Fruit fly (Drosophila melanogaster) whole organism, embryonic: ENCODE measurements around the gene CG31798.

Source experiments
- CG11085 ChIP-seq: fragments of 200-800 bp; sonication (Bioruptor generic); IDR thresholded peaks from 2 replicates; pipeline ENCODE4 v1.3.6; 2022; ENCODE audit warnings: missing biosample characterization, missing genetic modification characterization
- CG11247 ChIP-seq: fragments of 200-800 bp; sonication (Bioruptor generic); IDR thresholded peaks from 2 replicates; pipeline ENCODE4 v1.3.6; 2022; ENCODE audit warnings: missing biosample characterization, missing genetic modification characterization
- CG11456 ChIP-seq: fragments of 200-800 bp; sonication (Bioruptor generic); IDR thresholded peaks from 3 replicates; pipeline ENCODE4 v1.3.6; 2022; ENCODE audit warnings: missing biosample characterization, missing genetic modification characterization
- CG12155 ChIP-seq: fragments of 200-800 bp; sonication (Bioruptor generic); optimal IDR thresholded peaks from 3 replicates; lab custom pipeline; 2016; ENCODE audit warnings: missing biosample characterization, missing genetic modification characterization
- CG13424 ChIP-seq: fragments of 200-800 bp; sonication (Bioruptor generic); optimal IDR thresholded peaks from 2 replicates; lab custom pipeline; 2019; ENCODE audit warnings: missing biosample characterization, mild to moderate bottlenecking, missing genetic modification characterization, moderate library complexity
- CG14050 ChIP-seq: fragments of 200-800 bp; sonication (Bioruptor generic); IDR thresholded peaks from 3 replicates; pipeline ENCODE4 v1.3.6; 2022; ENCODE audit warnings: missing biosample characterization, missing genetic modification characterization
- CG15514 ChIP-seq: fragments of 200-800 bp; sonication (Bioruptor generic); optimal IDR thresholded peaks from 3 replicates; lab custom pipeline; 2017; ENCODE audit warnings: missing biosample characterization, missing genetic modification characterization, mild to moderate bottlenecking, moderate library complexity, missing genetic modification reagents
- CG1603 ChIP-seq: fragments of 200-800 bp; sonication (Bioruptor generic); optimal IDR thresholded peaks from 2 replicates; lab custom pipeline; 2019; ENCODE audit warnings: missing biosample characterization, mild to moderate bottlenecking, missing genetic modification characterization, moderate library complexity
- CG17361 ChIP-seq: fragments of 200-800 bp; sonication (Bioruptor generic); IDR thresholded peaks from 3 replicates; pipeline ENCODE4 v1.3.6; 2022; ENCODE audit warnings: missing biosample characterization, missing genetic modification characterization
- CG17385 ChIP-seq: fragments of 200-800 bp; sonication (Bioruptor generic); optimal IDR thresholded peaks from 3 replicates; lab custom pipeline; 2018; ENCODE audit warnings: missing biosample characterization, mild to moderate bottlenecking, missing genetic modification characterization
- CG18262 ChIP-seq: fragments of 200-800 bp; optimal IDR thresholded peaks from 3 replicates; lab custom pipeline; 2019; ENCODE audit warnings: missing biosample characterization, mild to moderate bottlenecking, missing genetic modification characterization, moderate library complexity
- CG31441 ChIP-seq: fragments of 200-800 bp; sonication (Bioruptor generic); IDR thresholded peaks from 2 replicates; pipeline ENCODE4 v1.3.6; 2022; ENCODE audit warnings: missing biosample characterization, missing genetic modification characterization
- CG32532 ChIP-seq: fragments of 200-800 bp; sonication (Bioruptor generic); IDR thresholded peaks from 2 replicates; pipeline ENCODE4 v1.3.6; 2022; ENCODE audit warnings: missing biosample characterization, missing genetic modification characterization
- CG33557 ChIP-seq: fragments of 200-800 bp; sonication (Bioruptor generic); optimal IDR thresholded peaks from 2 replicates; lab custom pipeline; 2019; ENCODE audit warnings: missing biosample characterization, mild to moderate bottlenecking, missing genetic modification characterization, moderate library complexity
- CG3838 ChIP-seq: fragments of 200-800 bp; sonication (Bioruptor generic); optimal IDR thresholded peaks from 3 replicates; lab custom pipeline; 2016; ENCODE audit warnings: missing biosample characterization, missing genetic modification characterization
- CG4707 ChIP-seq: fragments of 200-800 bp; sonication (Bioruptor generic); optimal IDR thresholded peaks from 2 replicates; lab custom pipeline; 2018; ENCODE audit warnings: missing biosample characterization, mild to moderate bottlenecking, missing genetic modification characterization, moderate library complexity
- CG5180 ChIP-seq: fragments of 200-800 bp; sonication (Bioruptor generic); optimal IDR thresholded peaks from 3 replicates; lab custom pipeline; 2017; ENCODE audit warnings: missing biosample characterization, missing genetic modification characterization, mild to moderate bottlenecking, moderate library complexity, missing genetic modification reagents
- CG5953 ChIP-seq: fragments of 200-800 bp; sonication (Bioruptor generic); IDR thresholded peaks from 2 replicates; pipeline ENCODE4 v1.3.6; 2022; ENCODE audit warnings: missing biosample characterization, missing genetic modification characterization
- CG6689 ChIP-seq: fragments of 200-800 bp; sonication (Bioruptor generic); IDR thresholded peaks from 2 replicates; pipeline ENCODE4 v1.3.6; 2022; ENCODE audit warnings: missing biosample characterization, missing genetic modification characterization
- CG7372 ChIP-seq: fragments of 200-800 bp; sonication (Bioruptor generic); IDR thresholded peaks from 2 replicates; pipeline ENCODE4 v1.3.6; 2022; ENCODE audit warnings: missing biosample characterization, missing genetic modification characterization
- CG7556 ChIP-seq: fragments of 200-800 bp; sonication (Bioruptor generic); optimal IDR thresholded peaks from 2 replicates; lab custom pipeline; 2017; ENCODE audit warnings: missing biosample characterization, mild to moderate bottlenecking, missing genetic modification characterization
- CoRest ChIP-seq: fragments of 200-800 bp; sonication (Bioruptor generic); optimal IDR thresholded peaks from 3 replicates; lab custom pipeline; 2018; ENCODE audit warnings: missing biosample characterization, mild to moderate bottlenecking, missing genetic modification characterization, moderate library complexity
- D19A ChIP-seq: fragments of 200-800 bp; optimal IDR thresholded peaks from 3 replicates; lab custom pipeline; 2019; ENCODE audit warnings: missing biosample characterization, mild to moderate bottlenecking, missing genetic modification characterization, moderate library complexity
- Dip3 ChIP-seq: fragments of 200-800 bp; sonication (Bioruptor generic); optimal IDR thresholded peaks from 3 replicates; lab custom pipeline; 2016; ENCODE audit warnings: missing biosample characterization, missing genetic modification characterization
- HmgZ ChIP-seq: fragments of 200-800 bp; sonication (Bioruptor generic); optimal IDR thresholded peaks from 2 replicates; lab custom pipeline; 2018; ENCODE audit warnings: missing biosample characterization, mild to moderate bottlenecking, missing genetic modification characterization
- Hr51 ChIP-seq, 2 experiments: fragments of 200-800 bp; sonication (Bioruptor generic); optimal IDR thresholded peaks; 2 replicates in 1 of 2; 3 replicates in 1 of 2; lab custom pipeline; 2016 to 2018; ENCODE audit warnings: missing biosample characterization in 2 of 2, missing genetic modification characterization in 2 of 2, mild to moderate bottlenecking in 1 of 2, moderate library complexity in 1 of 2
- Med ChIP-seq: fragments of 200-800 bp; sonication (Bioruptor generic); peaks from one replicate; lab custom pipeline; 2016; ENCODE audit warnings: missing biosample characterization, missing genetic modification characterization, mild to moderate bottlenecking, inconsistent platforms, moderate library complexity
- NfI ChIP-seq: fragments of 200-800 bp; sonication (Bioruptor generic); optimal IDR thresholded peaks from 3 replicates; lab custom pipeline; 2018; ENCODE audit warnings: missing biosample characterization, mild to moderate bottlenecking, missing genetic modification characterization, moderate library complexity
- Optix ChIP-seq: fragments of 200-800 bp; sonication (Bioruptor generic); IDR thresholded peaks from 3 replicates; pipeline ENCODE4 v1.3.6; 2022; ENCODE audit warnings: missing biosample characterization, missing genetic modification characterization
- Rfx ChIP-seq: fragments of 200-800 bp; sonication (Bioruptor generic); IDR thresholded peaks from 2 replicates; pipeline ENCODE4 v1.3.6; 2022; ENCODE audit warnings: missing biosample characterization, missing genetic modification characterization
- Tbp ChIP-seq: fragments of >200 bp; optimal IDR thresholded peaks from 2 replicates; lab custom pipeline; 2018; ENCODE audit warnings: missing biosample characterization, missing genetic modification characterization
- ase ChIP-seq: fragments of 200-800 bp; sonication (Bioruptor generic); IDR thresholded peaks from 3 replicates; pipeline ENCODE4 v1.3.6; 2022; ENCODE audit warnings: missing biosample characterization, missing genetic modification characterization
- chn ChIP-seq: fragments of 200-800 bp; sonication (Bioruptor generic); optimal IDR thresholded peaks from 2 replicates; lab custom pipeline; 2016; ENCODE audit warnings: missing biosample characterization, missing genetic modification characterization
- crp ChIP-seq, 2 experiments: fragments of 200-800 bp; sonication (Bioruptor generic); optimal IDR thresholded peaks; 2 replicates in 1 of 2; 3 replicates in 1 of 2; lab custom pipeline; 2017; ENCODE audit warnings: missing biosample characterization in 2 of 2, missing genetic modification characterization in 2 of 2, mild to moderate bottlenecking in 1 of 2, moderate library complexity in 1 of 2
- emc ChIP-seq: fragments of 200-800 bp; sonication (Bioruptor generic); optimal IDR thresholded peaks from 2 replicates; lab custom pipeline; 2016; ENCODE audit warnings: missing biosample characterization, missing genetic modification characterization
- gcm ChIP-seq: fragments of 200-800 bp; sonication (Bioruptor generic); optimal IDR thresholded peaks from 2 replicates; lab custom pipeline; 2019; ENCODE audit warnings: missing biosample characterization, mild to moderate bottlenecking, missing genetic modification characterization, moderate library complexity
- gem ChIP-seq: fragments of 200-800 bp; sonication (Bioruptor generic); optimal IDR thresholded peaks from 2 replicates; lab custom pipeline; 2019; ENCODE audit warnings: missing biosample characterization, mild to moderate bottlenecking, missing genetic modification characterization, moderate library complexity
- grau ChIP-seq: fragments of 200-800 bp; optimal IDR thresholded peaks from 3 replicates; lab custom pipeline; 2019; ENCODE audit warnings: missing biosample characterization, mild to moderate bottlenecking, missing genetic modification characterization, moderate library complexity
- ind ChIP-seq: fragments of 200-800 bp; sonication (Bioruptor generic); optimal IDR thresholded peaks from 3 replicates; lab custom pipeline; 2016; ENCODE audit warnings: missing biosample characterization, missing genetic modification characterization
- lab ChIP-seq: fragments of 200-800 bp; sonication (Bioruptor generic); optimal IDR thresholded peaks from 3 replicates; lab custom pipeline; 2017; ENCODE audit warnings: missing biosample characterization, missing genetic modification characterization, mild to moderate bottlenecking, moderate library complexity, missing genetic modification reagents
- lilli ChIP-seq: fragments of 200-800 bp; sonication (Bioruptor generic); optimal IDR thresholded peaks from 3 replicates; lab custom pipeline; 2016; ENCODE audit warnings: missing biosample characterization, missing genetic modification characterization
- nerfin-1 ChIP-seq: fragments of 200-800 bp; sonication (Bioruptor generic); optimal IDR thresholded peaks from 3 replicates; lab custom pipeline; 2019; ENCODE audit warnings: missing biosample characterization, mild to moderate bottlenecking, missing genetic modification characterization, moderate library complexity
- nmo ChIP-seq: fragments of 200-800 bp; sonication (Bioruptor generic); optimal IDR thresholded peaks from 2 replicates; lab custom pipeline; 2018; ENCODE audit warnings: missing biosample characterization, mild to moderate bottlenecking, missing genetic modification characterization, moderate library complexity
- so ChIP-seq: fragments of 200-800 bp; sonication (Bioruptor generic); IDR thresholded peaks from 3 replicates; pipeline ENCODE4 v1.3.6; 2022; ENCODE audit warnings: missing biosample characterization, missing genetic modification characterization
- sob ChIP-seq: fragments of 200-800 bp; sonication (Bioruptor generic); IDR thresholded peaks from 2 replicates; pipeline ENCODE4 v1.3.6; 2022; ENCODE audit warnings: missing biosample characterization, missing genetic modification characterization
- tgo ChIP-seq: fragments of 200-800 bp; sonication (Bioruptor generic); IDR thresholded peaks from 3 replicates; pipeline ENCODE4 v1.3.6; 2022; ENCODE audit warnings: missing biosample characterization, missing genetic modification characterization
- tin ChIP-seq: fragments of 200-800 bp; sonication (Bioruptor generic); optimal IDR thresholded peaks from 3 replicates; lab custom pipeline; 2016; ENCODE audit warnings: missing biosample characterization, missing genetic modification characterization
- twi ChIP-seq: fragments of 200-800 bp; optimal IDR thresholded peaks from 2 replicates; lab custom pipeline; 2019; ENCODE audit warnings: missing biosample characterization, mild to moderate bottlenecking, missing genetic modification characterization, moderate library complexity
- unpg ChIP-seq: fragments of 200-800 bp; sonication (Bioruptor generic); optimal IDR thresholded peaks from 3 replicates; lab custom pipeline; 2018; ENCODE audit warnings: missing biosample characterization, mild to moderate bottlenecking, missing genetic modification characterization, moderate library complexity
- wdn ChIP-seq: fragments of 200-800 bp; sonication (Bioruptor generic); IDR thresholded peaks from 2 replicates; pipeline ENCODE4 v1.3.6; 2022; ENCODE audit warnings: missing biosample characterization, missing genetic modification characterization

Gene CG31798

dm6 chr2L:19363530-19363929, 30.4 kb upstream of the CG31798 start (continued):
- TF ChIP-seq CG31441 (GFP tag; lab: Robert Waterston, UW) (0 out of 2 replicates have a peak, but pooled peaks have one; percentile 14), so (GFP tag; lab: Robert Waterston, UW) (no peak), CG33557 (GFP tag; lab: Kevin White, UChicago) (peak; percentile 36), CG17361 (GFP tag; lab: Robert Waterston, UW) (peak; percentile 25; the same call in 1 of the 3 replicates), CG17385 (GFP tag; lab: Kevin White, UChicago) (peak; percentile 6), nmo (GFP tag; lab: Kevin White, UChicago) (peak; percentile 14), CG15514 (GFP tag; lab: Kevin White, UChicago) (peak; percentile 54), emc (GFP tag; lab: Kevin White, UChicago) (no peak), chn (GFP tag; lab: Kevin White, UChicago) (no peak), CG11247 (no peak), lilli (peak; percentile 25), lab (GFP tag; lab: Kevin White, UChicago) (no peak), gcm (GFP tag; lab: Kevin White, UChicago) (peak; percentile 7), CG6689 (GFP tag; lab: Robert Waterston, UW) (0 out of 2 replicates have a peak, but pooled peaks have one; percentile 19), grau (tag; lab: Kevin White, UChicago) (peak; percentile 5), twi (tag; lab: Kevin White, UChicago) (peak; percentile 64), CG12155 (GFP tag; lab: Kevin White, UChicago) (no peak), Rfx (GFP tag; lab: Robert Waterston, UW) (peak; percentile 10; the same call in 1 of the 2 replicates), Optix (GFP tag; lab: Robert Waterston, UW) (no peak), CG32532 (GFP tag; lab: Robert Waterston, UW) (peak; percentile 52; the same call in 1 of the 2 replicates), CG7372 (GFP tag; lab: Robert Waterston, UW) (no peak), CoRest (peak; percentile 29), Med (GFP tag; lab: Kevin White, UChicago) (peak; percentile 88), Dip3 (GFP tag; lab: Kevin White, UChicago) (no peak), CG11456 (GFP tag; lab: Robert Waterston, UW) (peak; percentile 53; the same call in 1 of the 3 replicates), D19A (tag; lab: Kevin White, UChicago) (peak; percentile 20), wdn (GFP tag; lab: Robert Waterston, UW) (no peak), CG7556 (peak; percentile 4), CG5180 (GFP tag; lab: Kevin White, UChicago) (peak; percentile 100), ind (GFP tag; lab: Kevin White, UChicago) (peak; percentile 20), gem (tag; lab: Kevin White, UChicago) (peak; percentile 47), CG3838 (GFP tag; lab: Kevin White, UChicago) (peak; percentile 98), NfI (peak; percentile 32), CG13424 (tag; lab: Kevin White, UChicago) (peak; percentile 35), crp (GFP tag; optimal IDR thresholded peaks at IDR 0.05; lab: Kevin White, UChicago) (peak in 1 of 2 experiments; percentile 30), tgo (GFP tag; lab: Robert Waterston, UW) (no peak), CG18262 (tag; lab: Kevin White, UChicago) (peak; percentile 4), CG4707 (GFP tag; lab: Kevin White, UChicago) (peak; percentile 20), Tbp (GFP tag; lab: Kevin White, UChicago) (peak; percentile 48), HmgZ (tag; lab: Kevin White, UChicago) (peak; percentile 4), CG11085 (no peak), CG5953 (peak; percentile 20; the same call in 1 of the 2 replicates), nerfin-1 (tag; lab: Kevin White, UChicago) (peak; percentile 60), CG1603 (tag; lab: Kevin White, UChicago) (peak; percentile 28), sob (GFP tag; lab: Robert Waterston, UW) (0 out of 2 replicates have a peak, but pooled peaks have one; percentile 9), ase (GFP tag; lab: Robert Waterston, UW) (no peak), CG14050 (GFP tag; lab: Robert Waterston, UW) (no peak), Hr51 (GFP tag; optimal IDR thresholded peaks at IDR 0.05; lab: Kevin White, UChicago) (peak in 1 of 2 experiments; percentile 9), tin (peak; percentile 6), unpg (GFP tag; lab: Kevin White, UChicago) (peak; percentile 17)
